ENCODE assay signal across 3 worm cellular contexts in the genomic region with DNA sequence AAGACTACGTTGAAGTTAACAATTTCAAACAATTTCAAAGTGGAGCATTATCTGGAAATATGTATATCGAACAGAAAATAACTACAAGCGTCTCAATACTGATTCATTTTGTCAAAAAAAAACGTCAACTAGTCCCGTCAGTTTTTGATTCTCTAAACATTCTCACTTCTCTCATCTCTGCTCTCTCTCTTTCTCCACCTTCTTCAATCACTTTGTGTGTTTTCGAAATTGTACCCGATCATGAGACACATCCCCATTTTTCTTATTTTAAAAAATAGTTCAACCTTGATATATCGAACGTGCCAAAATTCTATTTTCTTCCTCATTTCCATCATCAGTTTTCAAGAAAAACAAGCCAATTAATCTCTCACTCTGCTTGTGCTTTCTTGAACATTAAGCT.
TF ChIP-seq lines count a peak whose summit lies in the region.

No protein-coding gene starts in this region.

TF ChIP-seq in whole organism, L1 larva, 84 proteins besides CTCF, POLR2A, EP300 and RAD21 (continues in another document):
- TF ChIP-seq lir-3 (tag; optimal IDR thresholded peaks at IDR 0.05; lab: Kevin White, UChicago; ENCODE audit: poor library complexity) (no peak), nhr-19 (GFP tag; conservative IDR thresholded peaks at IDR 0.05; lab: Robert Waterston, UW) (no peak), lin-13 (GFP tag; optimal IDR thresholded peaks at IDR 0.05; lab: Kevin White, UChicago) (no peak), isw-1 (GFP tag; IDR thresholded peaks at IDR 0.05; lab: Robert Waterston, UW) (no peak), ceh-82 (tag; optimal IDR thresholded peaks at IDR 0.05; lab: Kevin White, UChicago) (no peak), lin-14 (GFP tag; optimal IDR thresholded peaks at IDR 0.05; lab: Kevin White, UChicago) (peak; percentile 68), ama-1 (optimal IDR thresholded peaks at IDR 0.05; lab: Kevin White, UChicago) (no peak), ceh-8 (GFP tag; optimal IDR thresholded peaks at IDR 0.05; lab: Kevin White, UChicago) (no peak), efl-1 (optimal IDR thresholded peaks at IDR 0.05; lab: Kevin White, UChicago) (no peak), efl-1 (GFP tag; optimal IDR thresholded peaks at IDR 0.05 in 1 of 2; lab: Kevin White, UChicago) (peak in 1 of 2 experiments; percentile 88), snu-23 (GFP tag; optimal IDR thresholded peaks at IDR 0.05; lab: Kevin White, UChicago) (peak; percentile 50), nhr-20 (tag; optimal IDR thresholded peaks at IDR 0.05; lab: Kevin White, UChicago) (peak; percentile 12), C34B4.2 (tag; optimal IDR thresholded peaks at IDR 0.05; lab: Kevin White, UChicago) (no peak), lsy-2 (tag; optimal IDR thresholded peaks at IDR 0.05; lab: Kevin White, UChicago) (peak in 1 of 2 experiments; percentile 19), pag-3 (tag; optimal IDR thresholded peaks at IDR 0.05; lab: Kevin White, UChicago; ENCODE audit: borderline replicate concordance, insufficient read depth) (peak; percentile 7), mab-9 (GFP tag; IDR thresholded peaks at IDR 0.05; lab: Robert Waterston, UW) (no peak), hlh-17 (GFP tag; optimal IDR thresholded peaks at IDR 0.05; lab: Kevin White, UChicago; ENCODE audit: borderline replicate concordance) (no peak), C04F5.9 (tag; optimal IDR thresholded peaks at IDR 0.05; lab: Kevin White, UChicago) (no peak), blmp-1 (tag; optimal IDR thresholded peaks at IDR 0.05; lab: Kevin White, UChicago) (peak; percentile 13), aha-1 (tag; optimal IDR thresholded peaks at IDR 0.05; lab: Kevin White, UChicago) (no peak), nhr-77 (tag; optimal IDR thresholded peaks at IDR 0.05; lab: Kevin White, UChicago) (no peak), fkh-10 (GFP tag; optimal IDR thresholded peaks at IDR 0.05; lab: Kevin White, UChicago) (no peak), rnt-1 (tag; optimal IDR thresholded peaks at IDR 0.05; lab: Kevin White, UChicago) (no peak), unc-62 (GFP tag; optimal IDR thresholded peaks at IDR 0.05; lab: Kevin White, UChicago) (no peak), unc-130 (tag; optimal IDR thresholded peaks at IDR 0.05; lab: Kevin White, UChicago) (no peak), nhr-71 (tag; optimal IDR thresholded peaks at IDR 0.05; lab: Kevin White, UChicago) (peak; percentile 48), nhr-237 (tag; optimal IDR thresholded peaks at IDR 0.05; lab: Kevin White, UChicago) (no peak), ztf-4 (tag; optimal IDR thresholded peaks at IDR 0.05; lab: Kevin White, UChicago) (no peak), elt-2 (tag; optimal IDR thresholded peaks at IDR 0.05; lab: Kevin White, UChicago) (no peak)

TF ChIP-seq in whole organism, L2 larva, 48 proteins besides CTCF, POLR2A, EP300 and RAD21:
- TF ChIP-seq nhr-25 (tag; optimal IDR thresholded peaks at IDR 0.05; lab: Kevin White, UChicago) = peak; percentile 9
- no peak for TF ChIP-seq peb-1 (tag; optimal IDR thresholded peaks at IDR 0.05; lab: Kevin White, UChicago)
- peak; percentile 43 for TF ChIP-seq nhr-129 (tag; optimal IDR thresholded peaks at IDR 0.05; lab: Kevin White, UChicago)

TF ChIP-seq in whole organism, L4 larva, 104 proteins besides CTCF, POLR2A, EP300 and RAD21:
- TF ChIP-seq hlh-30 (tag; optimal IDR thresholded peaks at IDR 0.05; lab: Kevin White, UChicago; ENCODE audit: insufficient read depth) (peak; percentile 36), daf-8 (GFP tag; IDR thresholded peaks at IDR 0.05; lab: Robert Waterston, UW) (no peak), daf-16 (GFP tag; optimal IDR thresholded peaks at IDR 0.05; lab: Kevin White, UChicago) (peak in 1 of 2 experiments; percentile 4), daf-16 (tag; optimal IDR thresholded peaks at IDR 0.05; lab: Kevin White, UChicago) (no peak), D1046.2 (GFP tag; IDR thresholded peaks at IDR 0.05; lab: Robert Waterston, UW) (no peak), nhr-28 (tag; optimal IDR thresholded peaks at IDR 0.05; lab: Kevin White, UChicago) (peak; percentile 44)
